Fruit fly (Drosophila melanogaster) whole organism, pupa: ENCODE data around the gene CG46339.

ENCODE experiments used
- CG14655 ChIP-seq: fragments of 200-800 bp; sonication (Bioruptor generic); optimal IDR thresholded peaks from 3 replicates; lab custom pipeline; 2017; ENCODE audit warnings: mild to moderate bottlenecking, missing biosample characterization, missing genetic modification reagents, missing genetic modification characterization
- CG15710 ChIP-seq: fragments of 200-800 bp; sonication (Bioruptor generic); optimal IDR thresholded peaks from 2 replicates; lab custom pipeline; 2018; ENCODE audit warnings: missing biosample characterization, mild to moderate bottlenecking, missing genetic modification characterization, moderate library complexity
- CG32121 ChIP-seq: fragments of 200-800 bp; sonication (Bioruptor generic); IDR thresholded peaks from 2 replicates; pipeline ENCODE4 v1.3.6; 2022; ENCODE audit warnings: missing biosample characterization, missing genetic modification characterization
- CG4496 ChIP-seq: fragments of 200-800 bp; sonication (Bioruptor generic); IDR thresholded peaks from 3 replicates; pipeline ENCODE4 v1.3.6; 2022; ENCODE audit warnings: missing biosample characterization, missing genetic modification characterization
- CG8159 ChIP-seq: fragments of 200-800 bp; sonication (Bioruptor generic); optimal IDR thresholded peaks from 3 replicates; lab custom pipeline; 2018; ENCODE audit warnings: missing biosample characterization, mild to moderate bottlenecking, missing genetic modification characterization, moderate library complexity
- CG9948 ChIP-seq: fragments of 200-800 bp; sonication (Bioruptor generic); optimal IDR thresholded peaks from 2 replicates; lab custom pipeline; 2018; ENCODE audit warnings: missing biosample characterization, mild to moderate bottlenecking, missing genetic modification characterization, moderate library complexity
- EcR ChIP-seq: fragments of 200-800 bp; sonication (Bioruptor generic); optimal IDR thresholded peaks from 3 replicates; lab custom pipeline; 2019; ENCODE audit warnings: missing biosample characterization, missing genetic modification characterization, mild to moderate bottlenecking, moderate library complexity, missing genetic modification reagents
- Ets98B ChIP-seq: fragments of 200-800 bp; sonication (Bioruptor generic); IDR thresholded peaks from 2 replicates; pipeline ENCODE4 v1.3.6; 2022; ENCODE audit warnings: missing biosample characterization, missing genetic modification characterization
- Pif1A ChIP-seq: fragments of 200-800 bp; sonication (Bioruptor generic); optimal IDR thresholded peaks from 3 replicates; lab custom pipeline; 2016; ENCODE audit warnings: missing biosample characterization, missing genetic modification characterization
- Pif1B ChIP-seq: fragments of 200-800 bp; sonication (Bioruptor generic); optimal IDR thresholded peaks from 3 replicates; lab custom pipeline; 2016; ENCODE audit warnings: missing biosample characterization, missing genetic modification characterization
- Snoo ChIP-seq: fragments of 200-800 bp; sonication (Bioruptor generic); optimal IDR thresholded peaks from 3 replicates; lab custom pipeline; 2017; ENCODE audit warnings: missing biosample characterization, mild to moderate bottlenecking, missing genetic modification characterization, inconsistent platforms
- rn ChIP-seq: fragments of 200-800 bp; sonication (Bioruptor generic); IDR thresholded peaks from 2 replicates; pipeline ENCODE4 v1.3.6; 2022; ENCODE audit warnings: missing biosample characterization, missing genetic modification characterization

- TF ChIP-seq Pif1A, result no peak
- TF ChIP-seq CG9948 (tag; lab: Kevin White, UChicago), result no peak
- no peak for TF ChIP-seq CG15710 (tag; lab: Kevin White, UChicago)
- no peak for TF ChIP-seq CG8159 (tag; lab: Kevin White, UChicago)
- no peak for TF ChIP-seq CG14655 (GFP tag; lab: Kevin White, UChicago)
- TF ChIP-seq CG32121 (GFP tag; lab: Robert Waterston, UW), result no peak
- no peak for TF ChIP-seq Pif1B (GFP tag; lab: Kevin White, UChicago)
- TF ChIP-seq Ets98B (GFP tag; lab: Robert Waterston, UW), result no peak
- no peak for TF ChIP-seq rn (GFP tag; lab: Robert Waterston, UW)
- no peak for TF ChIP-seq CG4496 (GFP tag; lab: Robert Waterston, UW)
- no peak for TF ChIP-seq EcR
- TF ChIP-seq Snoo (tag; lab: Kevin White, UChicago), result no peak
Observed at dm6 chr3R:26908750-26909149, 6.8 kb upstream of the CG46339 start.
